Worm (Caenorhabditis elegans) whole organism, mixed stage, embryonic: ENCODE data around the gene sss-1.

Source experiments
- blmp-1 ChIP-seq: fragments of 150-350 bp; optimal IDR thresholded peaks from 2 replicates; lab custom pipeline; 2014; ENCODE audit warnings: missing biosample characterization, missing genetic modification characterization
- ceh-39 ChIP-seq: fragments of 150-350 bp; optimal IDR thresholded peaks from 2 replicates; lab custom pipeline; 2014; ENCODE audit warnings: missing biosample characterization, missing genetic modification characterization
- ceh-43 ChIP-seq: fragments of 200-800 bp; sonication (Bioruptor generic); optimal IDR thresholded peaks from 2 replicates; lab custom pipeline; 2018; ENCODE audit warnings: mild to moderate bottlenecking, missing genetic modification characterization, moderate library complexity, missing compliant biosample characterization
- ces-1 ChIP-seq: fragments of 150-350 bp; optimal IDR thresholded peaks from 2 replicates; lab custom pipeline; 2014; ENCODE audit warnings: missing biosample characterization, missing genetic modification reagents, missing genetic modification characterization
- drap-1 ChIP-seq: fragments of 200-800 bp; sonication (Bioruptor generic); optimal IDR thresholded peaks from 3 replicates; lab custom pipeline; 2018; ENCODE audit warnings: mild to moderate bottlenecking, missing genetic modification characterization, missing compliant biosample characterization
- elt-1 ChIP-seq: sonication (generic microtip); optimal IDR thresholded peaks from 2 replicates; lab custom pipeline; 2017; ENCODE audit warnings: missing genetic modification characterization, mild to moderate bottlenecking, missing compliant biosample characterization, antibody characterized with exemption, moderate library complexity, borderline replicate concordance; ENCODE audit not compliant: insufficient read depth
- elt-3 ChIP-seq: fragments of 150-350 bp; optimal IDR thresholded peaks from 2 replicates; lab custom pipeline; 2014; ENCODE audit warnings: missing biosample characterization, missing genetic modification characterization
- flh-1 ChIP-seq: fragments of 200-800 bp; sonication (Bioruptor generic); optimal IDR thresholded peaks from 2 replicates; lab custom pipeline; 2018; ENCODE audit warnings: mild to moderate bottlenecking, missing genetic modification characterization, moderate library complexity, missing compliant biosample characterization
- ham-2 ChIP-seq: fragments of 200-800 bp; sonication (Bioruptor generic); optimal IDR thresholded peaks from 2 replicates; lab custom pipeline; 2018; ENCODE audit warnings: mild to moderate bottlenecking, missing genetic modification characterization, missing compliant biosample characterization
- hlh-1 ChIP-seq: fragments of 150-350 bp; optimal IDR thresholded peaks from 2 replicates; lab custom pipeline; 2014; ENCODE audit warnings: missing biosample characterization, missing genetic modification reagents, missing genetic modification characterization
- lin-13 ChIP-seq: fragments of 150-350 bp; optimal IDR thresholded peaks from 2 replicates; lab custom pipeline; 2014; ENCODE audit warnings: missing biosample characterization, missing genetic modification characterization
- lin-32 ChIP-seq: fragments of 200-800 bp; sonication (Bioruptor generic); optimal IDR thresholded peaks from 2 replicates; lab custom pipeline; 2018; ENCODE audit warnings: mild to moderate bottlenecking, missing genetic modification characterization, missing compliant biosample characterization
- lsy-2 ChIP-seq: fragments of 150-350 bp; optimal IDR thresholded peaks from 2 replicates; lab custom pipeline; 2014; ENCODE audit warnings: missing biosample characterization, missing genetic modification characterization
- mab-5 ChIP-seq: fragments of 150-350 bp; optimal IDR thresholded peaks from 2 replicates; lab custom pipeline; 2014; ENCODE audit warnings: missing biosample characterization, missing genetic modification characterization
- mep-1 ChIP-seq: fragments of 150-350 bp; optimal IDR thresholded peaks from 2 replicates; lab custom pipeline; 2017; ENCODE audit warnings: missing biosample characterization, missing genetic modification reagents, missing genetic modification characterization, inconsistent platforms
- mls-2 ChIP-seq: sonication (generic microtip); optimal IDR thresholded peaks from 2 replicates; lab custom pipeline; 2016; ENCODE audit warnings: mild to moderate bottlenecking, missing genetic modification characterization, moderate library complexity, missing compliant biosample characterization
- nhr-12 ChIP-seq: fragments of 150-350 bp; optimal IDR thresholded peaks from 2 replicates; lab custom pipeline; 2014; ENCODE audit warnings: missing biosample characterization, missing genetic modification characterization
- nhr-2 ChIP-seq: fragments of 150-350 bp; optimal IDR thresholded peaks from 2 replicates; lab custom pipeline; 2014; ENCODE audit warnings: missing biosample characterization, missing genetic modification characterization
- nhr-237 ChIP-seq: fragments of 150-350 bp; optimal IDR thresholded peaks from 2 replicates; lab custom pipeline; 2014; ENCODE audit warnings: missing biosample characterization, missing genetic modification characterization
- nhr-28 ChIP-seq: fragments of 150-350 bp; optimal IDR thresholded peaks from 2 replicates; lab custom pipeline; 2014; ENCODE audit warnings: missing biosample characterization, missing genetic modification characterization
- nhr-76 ChIP-seq: sonication (generic microtip); optimal IDR thresholded peaks from 2 replicates; lab custom pipeline; 2017; ENCODE audit warnings: missing biosample characterization, missing genetic modification characterization
- pha-4 ChIP-seq: fragments of 150-350 bp; optimal IDR thresholded peaks from 2 replicates; lab custom pipeline; 2018; ENCODE audit warnings: missing biosample characterization, missing genetic modification reagents, missing genetic modification characterization
- sem-2 ChIP-seq: fragments of 200-800 bp; sonication (Bioruptor generic); optimal IDR thresholded peaks from 2 replicates; lab custom pipeline; 2018; ENCODE audit warnings: mild to moderate bottlenecking, missing genetic modification characterization, missing compliant biosample characterization
- snpc-4 ChIP-seq: fragments of 150-350 bp; optimal IDR thresholded peaks from 2 replicates; lab custom pipeline; 2014; ENCODE audit warnings: missing biosample characterization, missing genetic modification characterization
- tbx-8 ChIP-seq: fragments of 200-800 bp; sonication (Bioruptor generic); optimal IDR thresholded peaks from 2 replicates; lab custom pipeline; 2018; ENCODE audit warnings: mild to moderate bottlenecking, missing genetic modification characterization, moderate library complexity, missing compliant biosample characterization
- unc-120 ChIP-seq: sonication (generic microtip); optimal IDR thresholded peaks from 2 replicates; lab custom pipeline; 2017; ENCODE audit warnings: missing genetic modification characterization, missing compliant biosample characterization; ENCODE audit not compliant: poor library complexity, severe bottlenecking
- unc-39 ChIP-seq: fragments of 150-350 bp; optimal IDR thresholded peaks from 2 replicates; lab custom pipeline; 2014; ENCODE audit warnings: missing biosample characterization, missing genetic modification characterization
- unc-62 ChIP-seq: fragments of 150-350 bp; optimal IDR thresholded peaks from 2 replicates; lab custom pipeline; 2014; ENCODE audit warnings: missing biosample characterization, missing genetic modification reagents, missing genetic modification characterization
- zip-8 ChIP-seq: fragments of 150-350 bp; optimal IDR thresholded peaks from 2 replicates; lab custom pipeline; 2014; ENCODE audit warnings: missing biosample characterization, missing genetic modification characterization
- ztf-11 ChIP-seq: fragments of 150-350 bp; optimal IDR thresholded peaks from 2 replicates; lab custom pipeline; 2014; ENCODE audit warnings: missing biosample characterization, missing genetic modification characterization

Gene sss-1

ce11 chrIV:9884257-9884656 is 9.3 kb downstream of the sss-1 start, which contains the start of the genes prp-18 and mccc-1:
Gene prp-18, minus strand, starts transcription at chrIV:9884383.
Gene mccc-1, plus strand, starts transcription at chrIV:9884570.
- TF ChIP-seq unc-120 (tag; lab: Kevin White, UChicago): no peak
- peak; percentile 46 for TF ChIP-seq mep-1
- no peak for TF ChIP-seq ham-2
- TF ChIP-seq pha-4 (tag; lab: Kevin White, UChicago): peak; percentile 36
- TF ChIP-seq ces-1 (GFP tag; lab: Kevin White, UChicago): peak; percentile 87
- TF ChIP-seq nhr-2 (tag; lab: Kevin White, UChicago): no peak

ce11 chrIV:9878893-9879379 is 14.6 kb downstream of the sss-1 start, which contains the start of gene nhr-4:
Gene nhr-4, plus strand, starts transcription at chrIV:9879329.
- no peak for TF ChIP-seq sem-2 (GFP tag; lab: Kevin White, UChicago)
- TF ChIP-seq ham-2: no peak
- TF ChIP-seq unc-39 (tag; lab: Kevin White, UChicago): no peak
- no peak for TF ChIP-seq mep-1
- TF ChIP-seq nhr-2 (tag; lab: Kevin White, UChicago): no peak
- no peak for TF ChIP-seq tbx-8 (GFP tag; lab: Kevin White, UChicago)
- TF ChIP-seq elt-3 (tag; lab: Kevin White, UChicago): no peak
- no peak for TF ChIP-seq elt-1 (tag; lab: Kevin White, UChicago)
- TF ChIP-seq, all 35 proteins: peak for 0

ce11 chrIV:9875646-9876045 is 17.9 kb downstream of the sss-1 start:
- TF ChIP-seq elt-3 (tag; lab: Kevin White, UChicago) (no peak), nhr-12 (tag; lab: Kevin White, UChicago) (no peak), hlh-1 (tag; lab: Kevin White, UChicago) (no peak), drap-1 (GFP tag; lab: Kevin White, UChicago) (no peak), blmp-1 (tag; lab: Kevin White, UChicago) (no peak), zip-8 (tag; lab: Kevin White, UChicago) (no peak), lsy-2 (no peak), tbx-8 (GFP tag; lab: Kevin White, UChicago) (no peak), ceh-39 (no peak), lin-13 (tag; lab: Kevin White, UChicago) (no peak), ztf-11 (tag; lab: Kevin White, UChicago) (no peak), pha-4 (tag; lab: Kevin White, UChicago) (no peak), mep-1 (no peak)

- no peak for TF ChIP-seq sem-2 (GFP tag; lab: Kevin White, UChicago)
- TF ChIP-seq unc-120 (tag; lab: Kevin White, UChicago): peak; percentile 61
- peak; percentile 38 for TF ChIP-seq pha-4 (tag; lab: Kevin White, UChicago)
- TF ChIP-seq elt-1 (tag; lab: Kevin White, UChicago): no peak
- TF ChIP-seq nhr-237 (tag; lab: Kevin White, UChicago): peak; percentile 7
- no peak for TF ChIP-seq nhr-2 (tag; lab: Kevin White, UChicago)
- TF ChIP-seq ces-1 (GFP tag; lab: Kevin White, UChicago): peak; percentile 28
- TF ChIP-seq hlh-1 (tag; lab: Kevin White, UChicago): peak; percentile 66
- TF ChIP-seq unc-62 (GFP tag; lab: Kevin White, UChicago): peak; percentile 64
- TF ChIP-seq, all 35 proteins: peak for 6
Measured at ce11 chrIV:9873837-9874236, 19.7 kb downstream of the sss-1 start.

- TF ChIP-seq drap-1 (GFP tag; lab: Kevin White, UChicago) (no peak), ceh-43 (GFP tag; lab: Kevin White, UChicago) (no peak), unc-120 (tag; lab: Kevin White, UChicago) (no peak), elt-3 (tag; lab: Kevin White, UChicago) (no peak), flh-1 (GFP tag; lab: Kevin White, UChicago) (no peak), ces-1 (GFP tag; lab: Kevin White, UChicago) (no peak), nhr-28 (tag; lab: Kevin White, UChicago) (no peak), nhr-2 (tag; lab: Kevin White, UChicago) (no peak), ztf-11 (tag; lab: Kevin White, UChicago) (no peak), lin-32 (GFP tag; lab: Kevin White, UChicago) (no peak), zip-8 (tag; lab: Kevin White, UChicago) (no peak), nhr-76 (tag; lab: Kevin White, UChicago) (no peak), mab-5 (tag; lab: Kevin White, UChicago) (no peak), lsy-2 (no peak), snpc-4 (tag; lab: Kevin White, UChicago) (no peak), elt-1 (tag; lab: Kevin White, UChicago) (no peak), mls-2 (tag; lab: Kevin White, UChicago) (no peak), ham-2 (no peak), ceh-39 (no peak)
Measured at ce11 chrIV:9872786-9873185, 20.8 kb downstream of the sss-1 start.
